Worm (Caenorhabditis elegans) whole organism, L1 larva: ENCODE measurements around the gene F35H8.1.

ENCODE experiments used
- C34B4.2 ChIP-seq: sonication (generic microtip); optimal IDR thresholded peaks from 2 replicates; lab custom pipeline; 2017; ENCODE audit warnings: mild to moderate bottlenecking, missing genetic modification characterization, missing compliant biosample characterization
- aha-1 ChIP-seq: fragments of 150-350 bp; optimal IDR thresholded peaks from 2 replicates; lab custom pipeline; 2014; ENCODE audit warnings: missing biosample characterization, missing genetic modification characterization
- aly-2 ChIP-seq: fragments of 150-350 bp; optimal IDR thresholded peaks from 2 replicates; lab custom pipeline; 2014; ENCODE audit warnings: missing biosample characterization, missing genetic modification characterization
- blmp-1 ChIP-seq: fragments of 150-350 bp; optimal IDR thresholded peaks from 2 replicates; lab custom pipeline; 2014; ENCODE audit warnings: missing biosample characterization, missing genetic modification characterization
- ceh-88 ChIP-seq: fragments of 200-800 bp; sonication (Bioruptor generic); IDR thresholded peaks from 2 replicates; pipeline ENCODE4 v1.3.6; 2022; ENCODE audit warnings: missing genetic modification characterization, missing compliant biosample characterization
- ceh-90 ChIP-seq: sonication (generic microtip); optimal IDR thresholded peaks from 2 replicates; lab custom pipeline; 2016; ENCODE audit warnings: missing genetic modification characterization, missing compliant biosample characterization
- dpl-1 ChIP-seq, 3 experiments: fragments of 150-350 bp in 2 of 3; sonication (generic microtip) in 1 of 3; optimal IDR thresholded peaks; 2 replicates each; lab custom pipeline; 2014 to 2017; ENCODE audit warnings: missing biosample characterization in 3 of 3, missing genetic modification characterization in 3 of 3, missing genetic modification reagents in 3 of 3
- efl-1 ChIP-seq, 4 experiments: fragments of 150-350 bp; optimal IDR thresholded peaks in 3 of 4; peaks in 1 of 4; 1 replicate in 1 of 4; 2 replicates in 3 of 4; lab custom pipeline; 2014; ENCODE audit warnings: missing biosample characterization in 2 of 4, missing genetic modification characterization in 2 of 4, missing genetic modification reagents in 2 of 4
- egl-13 ChIP-seq: sonication (generic microtip); optimal IDR thresholded peaks from 2 replicates; lab custom pipeline; 2016; ENCODE audit warnings: missing genotype, missing genetic modification reagents, missing genetic modification characterization, missing compliant biosample characterization
- elt-2 ChIP-seq: sonication (generic microtip); optimal IDR thresholded peaks from 2 replicates; lab custom pipeline; 2016; ENCODE audit warnings: missing genetic modification characterization, mild to moderate bottlenecking, inconsistent platforms, missing compliant biosample characterization, missing genetic modification reagents
- elt-3 ChIP-seq, 6 experiments: fragments of 150-350 bp in 1 of 6; sonication (generic microtip); optimal IDR thresholded peaks; 2 replicates each; lab custom pipeline; 2017 to 2018; ENCODE audit warnings: missing biosample characterization in 6 of 6, missing genetic modification characterization in 6 of 6, inconsistent platforms in 1 of 6
- fkh-8 ChIP-seq: sonication (generic microtip); optimal IDR thresholded peaks from 2 replicates; lab custom pipeline; 2016; ENCODE audit warnings: mild to moderate bottlenecking, missing genetic modification characterization, missing compliant biosample characterization
- grh-1 ChIP-seq: fragments of 200-800 bp; sonication (Bioruptor generic); IDR thresholded peaks from 2 replicates; pipeline ENCODE4 v1.3.6; 2022; ENCODE audit warnings: missing genetic modification reagents, missing genetic modification characterization, missing compliant biosample characterization
- lin-13 ChIP-seq: fragments of 150-350 bp; optimal IDR thresholded peaks from 2 replicates; lab custom pipeline; 2014; ENCODE audit warnings: missing biosample characterization, missing genetic modification reagents, missing genetic modification characterization
- lin-14 ChIP-seq: fragments of 200-800 bp; sonication (Bioruptor generic); optimal IDR thresholded peaks from 2 replicates; lab custom pipeline; 2018; ENCODE audit warnings: mild to moderate bottlenecking, missing genetic modification characterization, moderate library complexity, missing compliant biosample characterization
- lin-35 ChIP-seq, 2 experiments: fragments of 150-350 bp; optimal IDR thresholded peaks; 2 replicates each; lab custom pipeline; 2014; ENCODE audit warnings: missing biosample characterization in 2 of 2, missing genetic modification characterization in 2 of 2, missing genetic modification reagents in 2 of 2
- lsy-2 ChIP-seq, 2 experiments: fragments of 150-350 bp; optimal IDR thresholded peaks; 2 replicates each; lab custom pipeline; 2014; ENCODE audit warnings: missing biosample characterization in 2 of 2, missing genetic modification characterization in 2 of 2
- mab-9 ChIP-seq: fragments of 200-800 bp; sonication (Bioruptor generic); IDR thresholded peaks from 2 replicates; pipeline ENCODE4 v1.3.6; 2022; ENCODE audit warnings: missing genetic modification reagents, missing genetic modification characterization, missing compliant biosample characterization
- mef-2 ChIP-seq: fragments of 150-350 bp; optimal IDR thresholded peaks from 2 replicates; lab custom pipeline; 2014; ENCODE audit warnings: missing biosample characterization, missing genetic modification characterization
- mep-1 ChIP-seq: fragments of 150-350 bp; optimal IDR thresholded peaks from 2 replicates; lab custom pipeline; 2014; ENCODE audit warnings: missing biosample characterization, missing genetic modification characterization
- nhr-12 ChIP-seq: sonication (generic microtip); optimal IDR thresholded peaks from 2 replicates; lab custom pipeline; 2017; ENCODE audit warnings: missing biosample characterization, missing genetic modification characterization
- nhr-20 ChIP-seq: sonication (generic microtip); optimal IDR thresholded peaks from 2 replicates; lab custom pipeline; 2016; ENCODE audit warnings: mild to moderate bottlenecking, missing genetic modification characterization, missing compliant biosample characterization
- nhr-71 ChIP-seq: sonication (generic microtip); optimal IDR thresholded peaks from 2 replicates; lab custom pipeline; 2016; ENCODE audit warnings: mild to moderate bottlenecking, missing genetic modification characterization, moderate library complexity, missing compliant biosample characterization
- nhr-76 ChIP-seq: sonication (generic microtip); optimal IDR thresholded peaks from 2 replicates; lab custom pipeline; 2017; ENCODE audit warnings: missing biosample characterization, missing genetic modification characterization
- nhr-77 ChIP-seq: fragments of 150-350 bp; optimal IDR thresholded peaks from 2 replicates; lab custom pipeline; 2014; ENCODE audit warnings: missing biosample characterization, missing genetic modification characterization
- nhr-85 ChIP-seq: sonication (generic microtip); peaks from one replicate; lab custom pipeline; 2016; ENCODE audit warnings: missing genetic modification characterization, inconsistent platforms, missing compliant biosample characterization
- pag-3 ChIP-seq: sonication (generic microtip); optimal IDR thresholded peaks from 2 replicates; lab custom pipeline; 2017; ENCODE audit warnings: missing genetic modification characterization, mild to moderate bottlenecking, missing compliant biosample characterization, antibody characterized with exemption, borderline replicate concordance; ENCODE audit not compliant: insufficient read depth
- pax-3 ChIP-seq: fragments of 200-800 bp; sonication (Bioruptor generic); optimal IDR thresholded peaks from 2 replicates; lab custom pipeline; 2018; ENCODE audit warnings: mild to moderate bottlenecking, missing genetic modification characterization, moderate library complexity, missing compliant biosample characterization
- snpc-4 ChIP-seq: fragments of 150-350 bp; optimal IDR thresholded peaks from 2 replicates; lab custom pipeline; 2014; ENCODE audit warnings: missing biosample characterization, missing genetic modification characterization
- snu-23 ChIP-seq: sonication (generic microtip); optimal IDR thresholded peaks from 2 replicates; lab custom pipeline; 2016; ENCODE audit warnings: missing genetic modification characterization, missing compliant biosample characterization
- sox-4 ChIP-seq: sonication (generic microtip); optimal IDR thresholded peaks from 2 replicates; lab custom pipeline; 2016; ENCODE audit warnings: missing genetic modification characterization, missing compliant biosample characterization
- tbx-2 ChIP-seq: sonication (generic microtip); optimal IDR thresholded peaks from 2 replicates; lab custom pipeline; 2016; ENCODE audit warnings: missing genetic modification characterization, missing compliant biosample characterization
- tlp-1 ChIP-seq: fragments of 150-350 bp; optimal IDR thresholded peaks from 2 replicates; lab custom pipeline; 2014; ENCODE audit warnings: missing biosample characterization, missing genetic modification characterization
- unc-62 ChIP-seq: fragments of 150-350 bp; optimal IDR thresholded peaks from 2 replicates; lab custom pipeline; 2014; ENCODE audit warnings: missing biosample characterization, missing genetic modification reagents, missing genetic modification characterization
- vab-15 ChIP-seq: sonication (generic microtip); optimal IDR thresholded peaks from 2 replicates; lab custom pipeline; 2017; ENCODE audit warnings: missing genotype, mild to moderate bottlenecking, missing genetic modification characterization, missing compliant biosample characterization

F35H8.1 gene

ce11 chrII:9560895-9561294 lies 7.8 kb upstream of the F35H8.1 start:
- TF ChIP-seq mab-9 (GFP tag; lab: Robert Waterston, UW) (no peak), ceh-88 (GFP tag; lab: Robert Waterston, UW) (no peak), snu-23 (GFP tag; lab: Kevin White, UChicago) (peak; percentile 60), unc-62 (GFP tag; lab: Kevin White, UChicago) (no peak), mep-1 (tag; lab: Kevin White, UChicago) (peak; percentile 47), tbx-2 (tag; lab: Kevin White, UChicago) (peak; percentile 12), blmp-1 (tag; lab: Kevin White, UChicago) (peak; percentile 15), nhr-76 (no peak), nhr-77 (tag; lab: Kevin White, UChicago) (no peak), mef-2 (tag; lab: Kevin White, UChicago) (no peak), nhr-71 (peak; percentile 47), grh-1 (GFP tag; lab: Robert Waterston, UW) (peak; percentile 73), lin-13 (GFP tag; lab: Kevin White, UChicago) (no peak), elt-3 (tag; optimal IDR thresholded peaks at IDR 0.05; lab: Kevin White, UChicago) (peak in 2 of 6 experiments; percentile 9 to 34), nhr-12 (tag; lab: Kevin White, UChicago) (no peak), sox-4 (tag; lab: Kevin White, UChicago) (no peak), nhr-85 (tag; lab: Kevin White, UChicago) (peak; percentile 94), lsy-2 (tag; optimal IDR thresholded peaks at IDR 0.05; lab: Kevin White, UChicago) (peak; percentile 22 to 36), efl-1 (optimal IDR thresholded peaks at IDR 0.05; lab: Kevin White, UChicago) (no peak), efl-1 (GFP tag; optimal IDR thresholded peaks at IDR 0.05 in 1 of 2; lab: Kevin White, UChicago) (peak in 1 of 2 experiments; percentile 56), lin-35 (GFP tag; optimal IDR thresholded peaks at IDR 0.05; lab: Kevin White, UChicago) (peak in 1 of 2 experiments; percentile 36), aly-2 (tag; lab: Kevin White, UChicago) (no peak), dpl-1 (GFP tag; optimal IDR thresholded peaks at IDR 0.05; lab: Kevin White, UChicago) (no peak), nhr-20 (tag; lab: Kevin White, UChicago) (peak; percentile 69), lin-14 (peak; percentile 72)

ce11 chrII:9559929-9560328 lies 6.8 kb upstream of the F35H8.1 start, which contains the start of gene F35H8.4:
Gene F35H8.4 (minus strand): TSS chrII:9560029.
- TF ChIP-seq pag-3 (tag; lab: Kevin White, UChicago) (no peak), pax-3 (tag; lab: Kevin White, UChicago) (no peak), efl-1 (optimal IDR thresholded peaks at IDR 0.05; lab: Kevin White, UChicago) (no peak), efl-1 (GFP tag; optimal IDR thresholded peaks at IDR 0.05 in 1 of 2; lab: Kevin White, UChicago) (peak in 1 of 2 experiments; percentile 55), tlp-1 (tag; lab: Kevin White, UChicago) (no peak), aha-1 (tag; lab: Kevin White, UChicago) (no peak)

ce11 chrII:9558906-9559305 lies 5.8 kb upstream of the F35H8.1 start:
- TF ChIP-seq vab-15 (tag; lab: Kevin White, UChicago) (no peak), egl-13 (no peak), mef-2 (tag; lab: Kevin White, UChicago) (no peak), C34B4.2 (tag; lab: Kevin White, UChicago) (no peak), elt-2 (tag; lab: Kevin White, UChicago) (no peak), snpc-4 (tag; lab: Kevin White, UChicago) (no peak), nhr-20 (tag; lab: Kevin White, UChicago) (no peak), ceh-90 (tag; lab: Kevin White, UChicago) (no peak), fkh-8 (no peak)
